Fruit fly (Drosophila melanogaster): ENCODE data around the gene CG7142.
A peak's percentile ranks its signal among the peaks of the same experiment; 100 is the strongest.

Gene CG7142

dm6 chr3R:18266665-18267064 is 12.7 kb downstream of the CG7142 start:
- no peak for TF ChIP-seq CG8478 (optimal IDR thresholded peaks at IDR 0.05)
- TF ChIP-seq CTCF (optimal IDR thresholded peaks at IDR 0.05), result no peak

dm6 chr3R:18265275-18265674 is 14.0 kb downstream of the CG7142 start:
- TF ChIP-seq CTCF (optimal IDR thresholded peaks at IDR 0.05), result no peak
- no peak for TF ChIP-seq CG8478 (optimal IDR thresholded peaks at IDR 0.05)

DNA sequence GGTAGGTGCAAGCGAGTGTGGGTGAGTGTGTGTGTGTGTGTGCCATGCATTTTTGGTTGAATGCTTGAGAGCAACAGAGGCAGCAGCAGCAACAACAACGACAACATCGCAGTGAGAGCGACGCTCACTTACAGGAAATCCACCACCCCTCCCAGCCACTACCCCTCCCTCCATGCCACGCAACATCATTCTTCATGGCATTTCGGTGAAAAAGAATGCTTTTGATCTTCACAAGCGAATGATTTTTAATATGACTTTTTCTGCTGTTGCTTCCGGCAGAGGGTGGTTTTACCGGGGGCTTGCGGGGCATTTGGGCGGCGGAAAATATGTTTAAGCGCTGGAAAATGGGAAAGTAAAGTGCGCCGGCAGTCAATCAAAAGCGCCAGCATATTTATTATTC is 17.7 kb downstream of the CG7142 start:
- TF ChIP-seq CG8478 (optimal IDR thresholded peaks at IDR 0.05) (no peak), CTCF (optimal IDR thresholded peaks at IDR 0.05) (no peak)

dm6 chr3R:18260016-18260415 is 19.3 kb downstream of the CG7142 start:
- TF ChIP-seq CTCF (optimal IDR thresholded peaks at IDR 0.05), result no peak
- no peak for TF ChIP-seq CG8478 (optimal IDR thresholded peaks at IDR 0.05)

dm6 chr3R:18255281-18255680 is 24.0 kb downstream of the CG7142 start, which contains the start of the genes Ada2a, Polr2D, Tgs1 and moi:
TSS of gene Ada2a (minus strand) at chr3R:18255487.
TSS of gene Polr2D (minus strand) at chr3R:18255487.
TSS of gene Tgs1 (plus strand) at chr3R:18255530.
TSS of gene moi (plus strand) at chr3R:18255530.
- no peak for TF ChIP-seq CG8478 (optimal IDR thresholded peaks at IDR 0.05)
- peak; percentile 1 to 28 for TF ChIP-seq CTCF (optimal IDR thresholded peaks at IDR 0.05)

DNA sequence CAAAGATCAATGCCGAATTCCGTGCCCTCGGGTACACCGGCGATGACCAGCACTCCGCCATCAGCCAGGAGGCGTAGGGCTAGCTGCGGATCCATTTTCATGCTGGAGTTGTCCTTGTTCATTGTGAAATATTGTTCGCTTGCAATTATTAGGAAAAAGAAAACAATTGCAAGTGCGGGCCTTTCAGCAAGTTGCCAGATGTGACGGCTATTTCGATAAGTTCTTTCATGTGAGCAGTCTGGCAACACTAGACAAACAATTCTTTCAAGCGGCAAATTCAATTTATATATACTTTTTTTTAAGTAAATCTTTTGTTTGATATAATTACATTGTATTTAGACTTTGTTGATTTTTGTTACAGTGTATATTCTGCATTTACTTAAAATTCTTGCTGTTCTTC is 26.7 kb downstream of the CG7142 start, which contains the start of gene CG12320:
Gene CG12320, minus strand, starts transcription at position 157 of the 400 bp plus-strand sequence.
- no peak for TF ChIP-seq CG8478 (optimal IDR thresholded peaks at IDR 0.05)
- TF ChIP-seq CTCF (optimal IDR thresholded peaks at IDR 0.05), result peak in 1 of 2 experiments; percentile 8

dm6 chr3R:18251876-18252275 is 27.4 kb downstream of the CG7142 start:
- TF ChIP-seq CTCF (optimal IDR thresholded peaks at IDR 0.05) (no peak), CG8478 (optimal IDR thresholded peaks at IDR 0.05) (no peak)

DNA sequence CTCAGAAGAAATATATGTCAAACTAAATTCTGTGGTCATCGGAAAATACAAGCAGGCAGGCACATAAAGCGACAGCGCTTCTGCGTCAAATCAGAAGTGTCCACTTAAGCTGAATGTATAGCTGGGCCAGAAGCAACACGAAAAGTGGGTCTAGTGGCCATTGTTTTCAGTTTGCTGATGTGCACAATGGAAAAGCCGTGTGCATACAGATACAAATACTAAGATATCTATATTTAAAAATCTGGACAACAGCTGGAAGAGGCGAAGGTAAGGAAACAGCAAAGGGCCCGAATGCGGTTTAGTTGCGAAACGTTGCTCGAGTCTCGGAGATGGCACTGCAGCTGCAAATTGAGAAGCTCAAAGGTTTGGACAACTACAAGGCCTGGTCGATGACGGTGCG is 28.5 kb downstream of the CG7142 start, which contains the start of gene CG18598:
Gene CG18598, plus strand, starts transcription at position 301 of the 400 bp plus-strand sequence.
- TF ChIP-seq CG8478 (optimal IDR thresholded peaks at IDR 0.05) (no peak), CTCF (optimal IDR thresholded peaks at IDR 0.05) (no peak)

- no peak for TF ChIP-seq CG8478 (optimal IDR thresholded peaks at IDR 0.05)
- TF ChIP-seq CTCF (optimal IDR thresholded peaks at IDR 0.05), result no peak
These were observed 30.1 kb downstream of the CG7142 start for dm6 chr3R:18249268-18249667.

DNA sequence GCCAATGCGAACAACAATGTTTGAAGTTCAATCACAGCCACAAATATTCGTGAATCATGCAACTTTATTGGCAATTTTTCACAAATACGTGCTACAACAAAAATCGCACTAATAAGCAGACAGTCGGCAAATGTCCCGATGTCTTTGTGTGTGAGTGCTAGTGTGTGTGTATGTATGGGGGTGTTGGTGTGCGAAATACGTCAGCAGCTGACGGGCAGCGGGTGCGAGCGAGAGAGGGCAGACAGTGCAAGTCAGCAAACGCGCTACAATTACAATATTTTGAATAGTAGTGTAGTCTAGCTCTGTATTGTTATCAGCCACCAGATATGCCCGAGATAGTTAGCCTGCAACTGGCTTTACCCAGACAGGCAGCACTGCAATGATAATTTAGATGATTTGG is 33.3 kb downstream of the CG7142 start:
- TF ChIP-seq CG8478 (optimal IDR thresholded peaks at IDR 0.05) (no peak), CTCF (optimal IDR thresholded peaks at IDR 0.05) (no peak)

DNA sequence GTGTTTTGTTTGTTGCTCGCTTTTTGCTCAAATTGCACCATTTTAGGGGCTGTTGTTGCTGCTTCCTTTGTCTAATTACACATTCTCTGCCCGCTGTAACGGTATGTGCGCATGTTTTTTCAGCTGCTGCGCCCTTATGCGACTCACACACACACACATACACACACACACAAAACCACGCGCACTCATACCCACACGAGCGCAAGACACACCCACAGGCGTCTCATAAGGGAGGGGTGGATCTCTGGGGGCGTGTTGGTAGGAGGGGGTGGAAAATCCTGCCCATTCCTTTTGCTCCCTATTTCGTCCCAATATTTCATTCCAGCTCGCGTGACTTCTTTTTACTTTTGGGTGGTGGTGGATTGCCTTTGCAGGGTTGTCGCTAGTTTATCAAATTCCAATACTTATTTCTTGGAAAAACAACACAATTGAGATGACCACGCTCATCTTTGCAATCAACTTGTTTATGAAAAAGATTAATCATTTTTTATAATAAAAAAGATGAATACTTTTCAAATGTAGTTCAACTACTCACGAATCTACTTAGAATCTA is 34.2 kb downstream of the CG7142 start:
- TF ChIP-seq CTCF (optimal IDR thresholded peaks at IDR 0.05), result no peak
- no peak for TF ChIP-seq CG8478 (optimal IDR thresholded peaks at IDR 0.05)

DNA sequence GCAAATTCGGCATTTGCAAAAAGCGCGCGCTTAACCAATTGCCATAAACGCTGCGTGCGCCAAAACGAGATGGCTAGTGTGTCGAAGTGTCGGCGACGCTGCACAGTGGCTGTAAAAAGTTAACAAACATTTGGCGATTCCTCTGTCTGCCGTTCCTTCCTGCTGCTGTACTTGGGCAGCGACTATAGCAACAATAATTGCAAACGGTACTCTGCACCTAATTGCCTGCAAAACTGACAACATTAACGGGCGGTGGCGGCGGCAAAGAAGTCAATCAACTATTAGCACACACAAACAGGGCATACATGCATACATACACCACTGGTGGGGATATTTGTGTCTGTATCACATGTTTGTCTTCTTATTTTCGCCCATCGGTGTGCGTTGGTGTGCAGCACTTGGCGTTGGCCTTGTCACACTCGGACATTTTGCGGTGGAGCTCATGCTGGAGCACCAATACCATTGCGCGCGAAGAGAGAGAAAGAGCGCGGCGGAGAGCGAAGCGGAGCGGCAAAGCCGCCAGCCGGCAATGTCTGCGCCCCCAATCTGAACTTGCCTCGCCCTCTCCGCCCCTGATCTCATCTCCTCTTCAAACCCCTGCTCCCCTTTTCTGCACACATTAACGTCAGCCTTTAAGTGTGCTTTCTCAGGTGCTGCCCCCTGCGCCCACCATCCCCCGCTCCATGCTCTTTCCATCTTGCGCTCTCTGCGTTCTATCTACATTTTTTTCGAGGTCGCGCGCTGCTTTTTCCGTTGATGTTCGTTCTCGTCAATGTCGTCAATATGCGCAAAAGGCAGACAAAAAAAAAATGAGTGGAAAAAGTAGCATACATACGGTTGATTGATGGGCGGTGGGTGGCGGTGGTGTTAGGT is 34.9 kb downstream of the CG7142 start:
- TF ChIP-seq CG8478 (optimal IDR thresholded peaks at IDR 0.05), result peak; percentile 33
- no peak for TF ChIP-seq CTCF (optimal IDR thresholded peaks at IDR 0.05)

DNA sequence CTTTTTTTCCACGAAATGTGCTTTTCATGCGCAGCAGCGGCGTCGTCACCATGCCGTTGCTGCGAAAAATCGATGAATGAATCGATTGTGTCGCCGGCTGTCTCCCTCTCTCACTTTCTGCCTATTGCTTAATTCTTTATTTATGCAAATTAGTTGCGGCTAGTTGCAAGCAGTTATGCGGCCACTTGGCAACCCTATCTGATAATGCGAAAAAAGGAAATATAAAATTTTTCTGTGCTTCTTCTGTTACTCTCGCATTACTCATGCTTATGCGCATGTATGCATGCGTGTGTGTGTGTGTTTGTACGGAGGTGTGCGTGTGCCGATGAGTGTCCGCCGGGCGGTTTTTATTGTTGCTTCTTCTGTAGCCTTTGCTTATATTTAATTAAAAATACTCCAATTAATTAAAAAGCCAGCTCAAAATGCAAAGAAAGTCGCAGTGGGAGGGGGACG is 35.6 kb downstream of the CG7142 start:
- TF ChIP-seq CTCF (optimal IDR thresholded peaks at IDR 0.05), result no peak
- no peak for TF ChIP-seq CG8478 (optimal IDR thresholded peaks at IDR 0.05)

DNA sequence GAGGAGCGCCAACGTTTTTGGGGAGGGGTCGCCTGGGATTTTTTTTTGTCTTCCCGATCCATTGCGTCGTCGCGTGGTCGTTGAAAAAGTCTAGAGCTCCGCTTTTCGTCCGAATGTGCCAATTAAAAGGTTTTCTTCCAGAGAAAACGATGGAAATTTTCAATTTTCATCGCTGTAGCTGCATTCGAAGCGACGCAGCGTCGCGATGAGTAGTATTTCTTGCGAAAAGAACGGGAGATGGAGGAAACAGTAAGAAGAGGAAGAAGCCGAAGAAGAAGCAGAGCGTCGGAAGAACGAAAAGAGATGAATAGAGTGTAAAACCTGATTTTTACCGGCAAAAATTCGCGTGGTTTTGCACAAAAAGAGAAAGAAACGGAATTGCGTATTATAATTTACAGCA is 36.3 kb downstream of the CG7142 start:
- no peak for TF ChIP-seq CTCF (optimal IDR thresholded peaks at IDR 0.05)

- peak in 1 of 2 experiments; percentile 8 for TF ChIP-seq CTCF (optimal IDR thresholded peaks at IDR 0.05)
- no peak for TF ChIP-seq CG8478 (optimal IDR thresholded peaks at IDR 0.05)
These were observed 37.0 kb downstream of the CG7142 start, which contains the start of the genes CG7156 and 14-3-3epsilon for dm6 chr3R:18242089-18242955. TSS of gene CG7156 (minus strand) at chr3R:18242159. TSS of gene 14-3-3epsilon (plus strand) at chr3R:18242531.
